Fruit fly (Drosophila melanogaster): Measurements from ENCODE around the gene Uba4.

dm6 chr2L:8552472-8552871, 35.3 kb downstream of the Uba4 start:
- TF ChIP-seq psq (optimal IDR thresholded peaks at IDR 0.05) = no peak
- TF ChIP-seq ttk (optimal IDR thresholded peaks at IDR 0.05) = no peak
- TF ChIP-seq insv (optimal IDR thresholded peaks at IDR 0.05) = no peak

All from Kc167 (cell line).